Worm (Caenorhabditis elegans) whole organism, L3 larva: ENCODE measurements around the gene lipl-1.

Experiments
- ZK546.5 ChIP-seq: sonication (generic microtip); optimal IDR thresholded peaks from 2 replicates; lab custom pipeline; 2017; ENCODE audit warnings: missing biosample characterization, missing genetic modification characterization
- aly-2 ChIP-seq: fragments of 150-350 bp; optimal IDR thresholded peaks from 2 replicates; lab custom pipeline; 2014; ENCODE audit warnings: missing biosample characterization, missing genetic modification characterization
- ama-1 ChIP-seq: fragments of 150-350 bp; optimal IDR thresholded peaks from 2 replicates; lab custom pipeline; 2018
- ceh-16 ChIP-seq: sonication (generic microtip); optimal IDR thresholded peaks from 2 replicates; lab custom pipeline; 2017; ENCODE audit warnings: missing biosample characterization, missing genetic modification characterization
- ceh-28 ChIP-seq: fragments of 150-350 bp; optimal IDR thresholded peaks from 2 replicates; lab custom pipeline; 2014; ENCODE audit warnings: missing biosample characterization, missing genetic modification reagents, missing genetic modification characterization
- ceh-82 ChIP-seq: fragments of 150-350 bp; optimal IDR thresholded peaks from 2 replicates; lab custom pipeline; 2014; ENCODE audit warnings: missing biosample characterization, missing genetic modification characterization
- ceh-9 ChIP-seq: sonication (generic microtip); optimal IDR thresholded peaks from 2 replicates; lab custom pipeline; 2018; ENCODE audit warnings: missing biosample characterization, missing genetic modification characterization
- daf-12 ChIP-seq: fragments of 150-350 bp; optimal IDR thresholded peaks from 2 replicates; lab custom pipeline; 2014; ENCODE audit warnings: missing biosample characterization, missing genetic modification reagents, missing genetic modification characterization
- egl-5 ChIP-seq: fragments of 150-350 bp; optimal IDR thresholded peaks from 2 replicates; lab custom pipeline; 2017; ENCODE audit warnings: missing biosample characterization, missing genetic modification reagents, missing genetic modification characterization, inconsistent platforms
- elt-2 ChIP-seq: sonication (generic microtip); optimal IDR thresholded peaks from 2 replicates; lab custom pipeline; 2016; ENCODE audit warnings: missing genetic modification reagents, mild to moderate bottlenecking, missing genetic modification characterization, missing compliant biosample characterization
- elt-3 ChIP-seq, 3 experiments: fragments of 150-350 bp in 1 of 3; sonication (generic microtip) in 2 of 3; optimal IDR thresholded peaks; 2 replicates in 2 of 3; 4 replicates in 1 of 3; lab custom pipeline; 2014 to 2017; ENCODE audit warnings: missing biosample characterization in 3 of 3, missing genetic modification characterization in 3 of 3
- fkh-2 ChIP-seq: fragments of 150-350 bp; optimal IDR thresholded peaks from 2 replicates; lab custom pipeline; 2014; ENCODE audit warnings: missing biosample characterization, missing genetic modification reagents, missing genetic modification characterization
- lin-15B ChIP-seq: fragments of 150-350 bp; optimal IDR thresholded peaks from 2 replicates; lab custom pipeline; 2014; ENCODE audit warnings: missing biosample characterization, missing genetic modification characterization
- lin-39 ChIP-seq: fragments of 150-350 bp; optimal IDR thresholded peaks from 2 replicates; lab custom pipeline; 2018; ENCODE audit warnings: missing biosample characterization, missing genetic modification reagents, missing genetic modification characterization
- mdl-1 ChIP-seq: fragments of 150-350 bp; optimal IDR thresholded peaks from 2 replicates; lab custom pipeline; 2014; ENCODE audit warnings: missing biosample characterization, missing genetic modification characterization
- mml-1 ChIP-seq: fragments of 150-350 bp; sonication (generic microtip); optimal IDR thresholded peaks from 3 replicates; lab custom pipeline; 2014; ENCODE audit warnings: missing biosample characterization, missing genetic modification characterization
- nfya-1 ChIP-seq: sonication (generic microtip); optimal IDR thresholded peaks from 2 replicates; lab custom pipeline; 2017; ENCODE audit warnings: missing genetic modification characterization, mild to moderate bottlenecking, missing compliant biosample characterization, antibody characterized with exemption, moderate library complexity; ENCODE audit not compliant: insufficient read depth
- nhr-11 ChIP-seq: fragments of 150-350 bp; optimal IDR thresholded peaks from 2 replicates; lab custom pipeline; 2014; ENCODE audit warnings: missing biosample characterization, missing genetic modification characterization
- nhr-12 ChIP-seq: fragments of 150-350 bp; optimal IDR thresholded peaks from 2 replicates; lab custom pipeline; 2014; ENCODE audit warnings: missing biosample characterization, missing genetic modification characterization
- nhr-23 ChIP-seq: fragments of 150-350 bp; optimal IDR thresholded peaks from 2 replicates; lab custom pipeline; 2014; ENCODE audit warnings: missing biosample characterization, missing genetic modification reagents, missing genetic modification characterization
- nhr-237 ChIP-seq: fragments of 150-350 bp; optimal IDR thresholded peaks from 2 replicates; lab custom pipeline; 2014; ENCODE audit warnings: missing biosample characterization, missing genetic modification characterization
- nhr-25 ChIP-seq: sonication (generic microtip); optimal IDR thresholded peaks from 2 replicates; lab custom pipeline; 2017; ENCODE audit warnings: missing biosample characterization, missing genetic modification characterization
- nhr-28 ChIP-seq: fragments of 150-350 bp; optimal IDR thresholded peaks from 2 replicates; lab custom pipeline; 2014; ENCODE audit warnings: missing biosample characterization, missing genetic modification characterization
- nhr-43 ChIP-seq: sonication (generic microtip); optimal IDR thresholded peaks from 2 replicates; lab custom pipeline; 2016; ENCODE audit warnings: mild to moderate bottlenecking, missing genetic modification characterization, missing compliant biosample characterization; ENCODE audit not compliant: poor library complexity, severe bottlenecking
- nhr-67 ChIP-seq: fragments of 150-350 bp; optimal IDR thresholded peaks from 2 replicates; lab custom pipeline; 2014; ENCODE audit warnings: missing biosample characterization, missing genetic modification characterization
- nhr-77 ChIP-seq: fragments of 150-350 bp; optimal IDR thresholded peaks from 2 replicates; lab custom pipeline; 2014; ENCODE audit warnings: missing biosample characterization, missing genetic modification characterization
- pha-4 ChIP-seq: fragments of 150-350 bp; optimal IDR thresholded peaks from 2 replicates; lab custom pipeline; 2014; ENCODE audit warnings: missing biosample characterization, missing genetic modification reagents, missing genetic modification characterization
- pqm-1 ChIP-seq: fragments of 150-350 bp; optimal IDR thresholded peaks from 2 replicates; lab custom pipeline; 2017; ENCODE audit warnings: missing biosample characterization, missing genetic modification characterization, inconsistent platforms
- sea-2 ChIP-seq: fragments of 150-350 bp; sonication (generic microtip); optimal IDR thresholded peaks from 4 replicates; lab custom pipeline; 2014; ENCODE audit warnings: missing biosample characterization, missing genetic modification reagents, missing genetic modification characterization
- skn-1 ChIP-seq: fragments of 150-350 bp; optimal IDR thresholded peaks from 2 replicates; lab custom pipeline; 2014; ENCODE audit warnings: missing biosample characterization, missing genetic modification characterization
- unc-39 ChIP-seq: sonication (generic microtip); optimal IDR thresholded peaks from 4 replicates; lab custom pipeline; 2017; ENCODE audit warnings: missing biosample characterization, missing genetic modification characterization
- unc-62 ChIP-seq: fragments of 150-350 bp; sonication (generic microtip); optimal IDR thresholded peaks from 4 replicates; lab custom pipeline; 2014; ENCODE audit warnings: missing biosample characterization, missing genetic modification reagents, missing genetic modification characterization
- zag-1 ChIP-seq: fragments of 150-350 bp; optimal IDR thresholded peaks from 2 replicates; lab custom pipeline; 2014; ENCODE audit warnings: missing biosample characterization, missing genetic modification characterization
- ztf-11 ChIP-seq: fragments of 150-350 bp; optimal IDR thresholded peaks from 2 replicates; lab custom pipeline; 2014; ENCODE audit warnings: missing biosample characterization, missing genetic modification characterization
- ztf-4 ChIP-seq: fragments of 150-350 bp; optimal IDR thresholded peaks from 2 replicates; lab custom pipeline; 2014; ENCODE audit warnings: missing biosample characterization, missing genetic modification characterization

Gene lipl-1

ce11 chrV:12939434-12939833 is 19.6 kb downstream of the lipl-1 start, which contains the start of gene T16G1.5:
TSS of gene T16G1.5 (minus strand) at chrV:12939552.
- TF ChIP-seq pha-4 (tag; lab: Kevin White, UChicago) (no peak), elt-2 (tag; lab: Kevin White, UChicago) (peak; percentile 25), skn-1 (tag; lab: Kevin White, UChicago) (no peak), nhr-77 (no peak)

- TF ChIP-seq nhr-23 (tag; lab: Kevin White, UChicago) (no peak), pqm-1 (tag; lab: Kevin White, UChicago) (peak; percentile 32), lin-39 (tag; lab: Kevin White, UChicago) (no peak), ama-1 (no peak), ceh-28 (tag; lab: Kevin White, UChicago) (no peak), elt-2 (tag; lab: Kevin White, UChicago) (peak; percentile 73), pha-4 (tag; lab: Kevin White, UChicago) (peak; percentile 2), nhr-25 (no peak), mdl-1 (no peak), nhr-77 (no peak)
Observed at ce11 chrV:12941797-12942474, 22.1 kb downstream of the lipl-1 start, which contains the start of gene T16G1.4. TSS of gene T16G1.4 (minus strand) at chrV:12941847.

ce11 chrV:12943399-12943798 is 23.6 kb downstream of the lipl-1 start:
- TF ChIP-seq pqm-1 (tag; lab: Kevin White, UChicago) = no peak
- TF ChIP-seq, all 47 proteins: peak for 0

- TF ChIP-seq mdl-1 (no peak), nhr-28 (tag; lab: Kevin White, UChicago) (no peak), nhr-12 (no peak), nhr-77 (no peak), fkh-2 (no peak), ceh-82 (tag; lab: Kevin White, UChicago) (no peak), ceh-28 (tag; lab: Kevin White, UChicago) (no peak), ceh-9 (tag; lab: Kevin White, UChicago) (no peak), nhr-25 (no peak), unc-62 (GFP tag; lab: Kevin White, UChicago) (no peak), ZK546.5 (tag; lab: Kevin White, UChicago) (no peak), elt-3 (tag; optimal IDR thresholded peaks at IDR 0.05; lab: Kevin White, UChicago) (no peak), mml-1 (no peak), skn-1 (tag; lab: Kevin White, UChicago) (no peak), nhr-43 (tag; lab: Kevin White, UChicago) (no peak), nfya-1 (no peak)
Observed at ce11 chrV:12944229-12944628, 24.4 kb downstream of the lipl-1 start, which contains the start of gene T16G1.3. TSS of gene T16G1.3 (minus strand) at chrV:12944329.

ce11 chrV:12944775-12945174 is 25.0 kb downstream of the lipl-1 start, which contains the start of gene grl-2:
TSS of gene grl-2 (plus strand) at chrV:12945075.
- TF ChIP-seq unc-39 (tag; lab: Kevin White, UChicago) = no peak
- TF ChIP-seq pqm-1 (tag; lab: Kevin White, UChicago) = no peak
- TF ChIP-seq ceh-16 = no peak
- TF ChIP-seq nhr-11 (tag; lab: Kevin White, UChicago) = no peak

ce11 chrV:12949607-12950006 is 29.8 kb downstream of the lipl-1 start, which contains the start of gene T16G1.13:
TSS of gene T16G1.13 (plus strand) at chrV:12949907.
- TF ChIP-seq nhr-11 (tag; lab: Kevin White, UChicago) (no peak), nhr-25 (no peak), nhr-77 (no peak), mml-1 (no peak), unc-62 (GFP tag; lab: Kevin White, UChicago) (no peak), egl-5 (tag; lab: Kevin White, UChicago) (no peak), unc-39 (tag; lab: Kevin White, UChicago) (no peak), nhr-237 (tag; lab: Kevin White, UChicago) (no peak), aly-2 (tag; lab: Kevin White, UChicago) (no peak), ceh-9 (tag; lab: Kevin White, UChicago) (no peak), ztf-4 (tag; lab: Kevin White, UChicago) (no peak), daf-12 (tag; lab: Kevin White, UChicago) (no peak), nfya-1 (no peak), nhr-67 (tag; lab: Kevin White, UChicago) (no peak), lin-15B (tag; lab: Kevin White, UChicago) (no peak), sea-2 (GFP tag; lab: Kevin White, UChicago) (no peak), zag-1 (tag; lab: Kevin White, UChicago) (no peak), ztf-11 (tag; lab: Kevin White, UChicago) (no peak), ama-1 (no peak)
